Worm (Caenorhabditis elegans) whole organism, late embryonic: ENCODE results near the gene epi-1.
A peak's percentile ranks its signal among the peaks of the same experiment; 100 is the strongest.

Experiments
- K09A11.1 ChIP-seq: sonication (generic microtip); optimal IDR thresholded peaks from 2 replicates; lab custom pipeline; 2017; ENCODE audit warnings: antibody characterized with exemption, mild to moderate bottlenecking, missing genetic modification characterization, missing compliant biosample characterization; ENCODE audit not compliant: insufficient read depth
- Y22D7AL.16 ChIP-seq: sonication (generic microtip); optimal IDR thresholded peaks from 2 replicates; lab custom pipeline; 2016; ENCODE audit warnings: missing genetic modification characterization, missing compliant biosample characterization
- ahr-1 ChIP-seq: sonication (generic microtip); optimal IDR thresholded peaks from 2 replicates; lab custom pipeline; 2016; ENCODE audit warnings: missing genetic modification characterization, missing compliant biosample characterization
- ama-1 ChIP-seq: fragments of 150-350 bp; optimal IDR thresholded peaks from 2 replicates; lab custom pipeline; 2014
- ceh-18 ChIP-seq: sonication (generic microtip); optimal IDR thresholded peaks from 2 replicates; lab custom pipeline; 2016; ENCODE audit warnings: missing genetic modification characterization, missing compliant biosample characterization
- ceh-19 ChIP-seq: fragments of 200-800 bp; sonication (Bioruptor generic); optimal IDR thresholded peaks from 2 replicates; lab custom pipeline; 2018; ENCODE audit warnings: mild to moderate bottlenecking, missing genetic modification characterization, missing compliant biosample characterization
- ceh-2 ChIP-seq: sonication (generic microtip); optimal IDR thresholded peaks from 2 replicates; lab custom pipeline; 2016; ENCODE audit warnings: missing genotype, missing genetic modification characterization, missing compliant biosample characterization
- ceh-30 ChIP-seq: fragments of 150-350 bp; optimal IDR thresholded peaks from 2 replicates; lab custom pipeline; 2014; ENCODE audit warnings: missing biosample characterization, missing genetic modification characterization
- ceh-31 ChIP-seq: sonication (generic microtip); optimal IDR thresholded peaks from 2 replicates; lab custom pipeline; 2016; ENCODE audit warnings: missing genetic modification characterization, missing compliant biosample characterization
- ceh-6 ChIP-seq: fragments of 200-800 bp; sonication (Bioruptor generic); optimal IDR thresholded peaks from 2 replicates; lab custom pipeline; 2018; ENCODE audit warnings: mild to moderate bottlenecking, missing genetic modification characterization, missing compliant biosample characterization
- ceh-9 ChIP-seq: sonication (generic microtip); optimal IDR thresholded peaks from 2 replicates; lab custom pipeline; 2016; ENCODE audit warnings: mild to moderate bottlenecking, missing genetic modification characterization, inconsistent platforms, missing compliant biosample characterization
- che-1 ChIP-seq: sonication (generic microtip); optimal IDR thresholded peaks from 2 replicates; lab custom pipeline; 2016; ENCODE audit warnings: mild to moderate bottlenecking, missing genetic modification characterization, missing compliant biosample characterization
- dmd-4 ChIP-seq: sonication (generic microtip); optimal IDR thresholded peaks from 2 replicates; lab custom pipeline; 2016; ENCODE audit warnings: borderline replicate concordance, missing genetic modification characterization, missing compliant biosample characterization
- elt-2 ChIP-seq: sonication (generic microtip); optimal IDR thresholded peaks from 2 replicates; lab custom pipeline; 2016; ENCODE audit warnings: missing genetic modification reagents, missing genetic modification characterization, missing compliant biosample characterization
- ets-4 ChIP-seq: sonication (generic microtip); optimal IDR thresholded peaks from 2 replicates; lab custom pipeline; 2016; ENCODE audit warnings: missing genetic modification characterization, missing compliant biosample characterization
- eyg-1 ChIP-seq: sonication (generic microtip); optimal IDR thresholded peaks from 2 replicates; lab custom pipeline; 2016; ENCODE audit warnings: missing genotype, missing genetic modification characterization, missing compliant biosample characterization
- fkh-6 ChIP-seq: sonication (generic microtip); optimal IDR thresholded peaks from 2 replicates; lab custom pipeline; 2016; ENCODE audit warnings: missing genetic modification characterization, missing compliant biosample characterization
- gmeb-2 ChIP-seq: sonication (generic microtip); optimal IDR thresholded peaks from 2 replicates; lab custom pipeline; 2016; ENCODE audit warnings: missing genetic modification characterization, inconsistent platforms, missing compliant biosample characterization
- hlh-13 ChIP-seq: fragments of 200-800 bp; sonication (Bioruptor generic); optimal IDR thresholded peaks from 2 replicates; lab custom pipeline; 2018; ENCODE audit warnings: mild to moderate bottlenecking, missing genetic modification characterization, missing compliant biosample characterization
- hlh-30 ChIP-seq: sonication (generic microtip); optimal IDR thresholded peaks from 2 replicates; lab custom pipeline; 2017; ENCODE audit warnings: antibody characterized with exemption, missing genetic modification characterization, missing compliant biosample characterization; ENCODE audit not compliant: insufficient read depth
- lin-11 ChIP-seq: fragments of 200-800 bp; sonication (Bioruptor generic); optimal IDR thresholded peaks from 2 replicates; lab custom pipeline; 2018; ENCODE audit warnings: mild to moderate bottlenecking, missing genetic modification characterization, missing compliant biosample characterization
- madf-2 ChIP-seq: sonication (generic microtip); optimal IDR thresholded peaks from 2 replicates; lab custom pipeline; 2017; ENCODE audit warnings: missing genetic modification characterization, missing compliant biosample characterization
- nfya-1 ChIP-seq: sonication (generic microtip); optimal IDR thresholded peaks from 2 replicates; lab custom pipeline; 2017; ENCODE audit warnings: missing genetic modification characterization, mild to moderate bottlenecking, missing compliant biosample characterization, antibody characterized with exemption, moderate library complexity
- nhr-232 ChIP-seq: sonication (generic microtip); optimal IDR thresholded peaks from 2 replicates; lab custom pipeline; 2016; ENCODE audit warnings: missing genetic modification characterization, missing compliant biosample characterization
- pag-3 ChIP-seq: sonication (generic microtip); optimal IDR thresholded peaks from 2 replicates; lab custom pipeline; 2016; ENCODE audit warnings: missing compliant biosample characterization, missing genetic modification characterization, borderline replicate concordance
- pax-1 ChIP-seq: fragments of 150-350 bp; optimal IDR thresholded peaks from 2 replicates; lab custom pipeline; 2014; ENCODE audit warnings: missing biosample characterization, missing genetic modification characterization
- pha-2 ChIP-seq: sonication (generic microtip); optimal IDR thresholded peaks from 2 replicates; lab custom pipeline; 2017; ENCODE audit warnings: mild to moderate bottlenecking, missing genetic modification characterization, missing compliant biosample characterization
- pha-4 ChIP-seq: fragments of 150-350 bp; optimal IDR thresholded peaks from 2 replicates; lab custom pipeline; 2018; ENCODE audit warnings: missing biosample characterization, missing genetic modification reagents, missing genetic modification characterization
- pqm-1 ChIP-seq: sonication (generic microtip); optimal IDR thresholded peaks from 2 replicates; lab custom pipeline; 2016; ENCODE audit warnings: missing genetic modification characterization, missing compliant biosample characterization
- ref-2 ChIP-seq: sonication (generic microtip); optimal IDR thresholded peaks from 2 replicates; lab custom pipeline; 2016; ENCODE audit warnings: missing genetic modification characterization, missing compliant biosample characterization
- rnt-1 ChIP-seq: sonication (generic microtip); optimal IDR thresholded peaks from 2 replicates; lab custom pipeline; 2016; ENCODE audit warnings: missing genetic modification characterization, missing compliant biosample characterization
- sox-2 ChIP-seq: fragments of 200-800 bp; sonication (Bioruptor generic); IDR thresholded peaks from 2 replicates; pipeline ENCODE4 v1.3.6; 2022; ENCODE audit warnings: missing genetic modification reagents, missing genetic modification characterization, missing compliant biosample characterization
- sox-4 ChIP-seq: sonication (generic microtip); optimal IDR thresholded peaks from 2 replicates; lab custom pipeline; 2017; ENCODE audit warnings: mild to moderate bottlenecking, missing genetic modification characterization, inconsistent platforms, missing compliant biosample characterization
- syd-9 ChIP-seq: sonication (generic microtip); optimal IDR thresholded peaks from 2 replicates; lab custom pipeline; 2016; ENCODE audit warnings: mild to moderate bottlenecking, missing genetic modification characterization, moderate library complexity, missing compliant biosample characterization
- tbx-2 ChIP-seq: sonication (generic microtip); optimal IDR thresholded peaks from 2 replicates; lab custom pipeline; 2016; ENCODE audit warnings: missing genetic modification characterization, missing compliant biosample characterization
- ttx-3 ChIP-seq: sonication (generic microtip); optimal IDR thresholded peaks from 2 replicates; lab custom pipeline; 2016; ENCODE audit warnings: missing genetic modification reagents, missing genetic modification characterization, missing compliant biosample characterization
- unc-3 ChIP-seq, 2 experiments: fragments of 200-800 bp in 1 of 2; sonication (Bioruptor generic) in 1 of 2; sonication (generic microtip) in 1 of 2; conservative IDR thresholded peaks in 1 of 2; optimal IDR thresholded peaks in 1 of 2; 2 replicates each; pipeline versions ENCODE4 v1.3.6 to Lab custom; 2016 to 2022; ENCODE audit warnings: missing compliant biosample characterization in 2 of 2, missing genetic modification characterization in 2 of 2, missing genetic modification reagents in 1 of 2

epi-1 gene

ce11 chrIV:10711729-10712128 lies 45.1 kb downstream of the epi-1 start, which contains the start of gene glb-21:
glb-21 (minus strand) TSS chrIV:10711794.
- TF ChIP-seq syd-9 (no peak), eyg-1 (tag; lab: Kevin White, UChicago) (no peak), unc-3 (GFP tag; conservative IDR thresholded peaks at IDR 0.05; lab: Robert Waterston, UW) (no peak), unc-3 (tag; optimal IDR thresholded peaks at IDR 0.05; lab: Kevin White, UChicago) (no peak), pag-3 (tag; lab: Kevin White, UChicago) (no peak)

- no peak for TF ChIP-seq nhr-232 (tag; lab: Kevin White, UChicago)
- no peak for TF ChIP-seq ceh-2 (tag; lab: Kevin White, UChicago)
- TF ChIP-seq pqm-1 (tag; lab: Kevin White, UChicago) = no peak
- no peak for TF ChIP-seq ceh-9 (tag; lab: Kevin White, UChicago)
- TF ChIP-seq sox-4 (tag; lab: Kevin White, UChicago) = no peak
- no peak for TF ChIP-seq ttx-3 (tag; lab: Kevin White, UChicago)
- TF ChIP-seq ceh-31 (tag; lab: Kevin White, UChicago) = peak; percentile 8
- no peak for TF ChIP-seq tbx-2 (tag; lab: Kevin White, UChicago)
- no peak for TF ChIP-seq ama-1
- no peak for TF ChIP-seq hlh-30 (tag; lab: Kevin White, UChicago)
- peak; percentile 21 for TF ChIP-seq nfya-1
- TF ChIP-seq Y22D7AL.16 = no peak
- no peak for TF ChIP-seq lin-11
- TF ChIP-seq ets-4 = no peak
- no peak for TF ChIP-seq ceh-19
Measured at ce11 chrIV:10714594-10714993, 48.0 kb downstream of the epi-1 start.

ce11 chrIV:10716348-10716747 lies 49.7 kb downstream of the epi-1 start, which contains the start of gene ncx-3:
ncx-3 (plus strand) TSS chrIV:10716648.
- no peak for TF ChIP-seq sox-4 (tag; lab: Kevin White, UChicago)
- no peak for TF ChIP-seq hlh-13 (GFP tag; lab: Kevin White, UChicago)
- no peak for TF ChIP-seq ceh-6 (GFP tag; lab: Kevin White, UChicago)
- no peak for TF ChIP-seq elt-2
- TF ChIP-seq syd-9 = no peak
- no peak for TF ChIP-seq fkh-6 (tag; lab: Kevin White, UChicago)
- TF ChIP-seq gmeb-2 (tag; lab: Kevin White, UChicago) = no peak
- no peak for TF ChIP-seq ceh-30 (tag; lab: Kevin White, UChicago)
- TF ChIP-seq madf-2 (tag; lab: Kevin White, UChicago) = no peak
- no peak for TF ChIP-seq ceh-2 (tag; lab: Kevin White, UChicago)
- no peak for TF ChIP-seq pha-2 (tag; lab: Kevin White, UChicago)
- TF ChIP-seq ref-2 (tag; lab: Kevin White, UChicago) = no peak
- no peak for TF ChIP-seq Y22D7AL.16
- no peak for TF ChIP-seq che-1
- no peak for TF ChIP-seq ceh-18 (tag; lab: Kevin White, UChicago)
- no peak for TF ChIP-seq pha-4 (tag; lab: Kevin White, UChicago)
- TF ChIP-seq pax-1 (tag; lab: Kevin White, UChicago) = no peak
- no peak for TF ChIP-seq ahr-1
- no peak for TF ChIP-seq rnt-1 (tag; lab: Kevin White, UChicago)

- TF ChIP-seq dmd-4 (tag; lab: Kevin White, UChicago) (no peak), hlh-30 (tag; lab: Kevin White, UChicago) (peak; percentile 38)
Measured at ce11 chrIV:10718075-10718474, 51.5 kb downstream of the epi-1 start.

ce11 chrIV:10718865-10719264 lies 52.2 kb downstream of the epi-1 start:
- TF ChIP-seq ttx-3 (tag; lab: Kevin White, UChicago) (no peak), pag-3 (tag; lab: Kevin White, UChicago) (no peak), sox-2 (GFP tag; lab: Robert Waterston, UW) (no peak), K09A11.1 (tag; lab: Kevin White, UChicago) (no peak)
- TF ChIP-seq, all 69 proteins: peak for 0
